Fruit fly (Drosophila melanogaster) whole organism, embryonic: ENCODE results near the gene CG14567.

Experiments used
- CG17361 ChIP-seq: fragments of 200-800 bp; sonication (Bioruptor generic); IDR thresholded peaks from 3 replicates; pipeline ENCODE4 v1.3.6; 2022; ENCODE audit warnings: missing biosample characterization, missing genetic modification characterization
- Sry-β ChIP-seq: fragments of 200-800 bp; sonication (Bioruptor generic); optimal IDR thresholded peaks from 2 replicates; lab custom pipeline; 2018; ENCODE audit warnings: missing biosample characterization, mild to moderate bottlenecking, missing genetic modification characterization, moderate library complexity
- ems ChIP-seq: fragments of 200-800 bp; sonication (Bioruptor generic); optimal IDR thresholded peaks from 3 replicates; lab custom pipeline; 2016; ENCODE audit warnings: missing biosample characterization, missing genetic modification characterization
- zen2 ChIP-seq: fragments of 200-800 bp; sonication (Bioruptor generic); IDR thresholded peaks from 3 replicates; pipeline ENCODE4 v1.3.6; 2022; ENCODE audit warnings: missing biosample characterization, missing genetic modification characterization; ENCODE audit not compliant: partially characterized antibody

The CG14567 gene

DNA sequence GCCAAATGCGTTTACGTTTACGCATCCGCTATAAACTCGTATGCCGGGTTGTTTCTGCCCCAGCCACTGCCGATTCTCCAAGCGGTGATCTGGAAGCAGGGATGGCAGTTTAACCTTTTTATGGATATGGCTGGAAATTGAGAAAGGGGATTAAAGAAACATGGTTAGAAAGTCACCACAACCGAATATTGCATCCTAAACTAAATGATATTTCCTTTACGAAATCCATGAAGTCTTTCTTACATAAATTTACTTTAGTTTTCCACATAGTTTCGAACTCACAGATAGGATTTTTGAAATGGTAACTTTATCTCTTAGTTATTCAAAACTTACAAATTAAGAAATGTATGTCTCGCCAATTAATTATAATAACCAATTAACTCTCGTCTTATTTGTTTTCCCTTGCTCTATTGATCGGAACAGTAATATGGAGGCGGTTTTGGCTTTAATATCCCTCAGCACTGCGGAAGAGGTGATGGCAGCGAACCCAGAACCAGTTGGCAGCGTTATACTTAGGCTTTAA lies 49.6 kb downstream of the CG14567 start:
- peak; percentile 56 for TF ChIP-seq Sry-β (GFP tag; lab: Kevin White, UChicago)
- no peak for TF ChIP-seq ems (GFP tag; lab: Kevin White, UChicago)
- no peak for TF ChIP-seq CG17361 (GFP tag; lab: Robert Waterston, UW)
- TF ChIP-seq zen2, result no peak
- TF ChIP-seq, all 482 proteins: peak for 1
